Fruit fly (Drosophila melanogaster): Measurements from ENCODE around the gene brk.

brk gene

DNA sequence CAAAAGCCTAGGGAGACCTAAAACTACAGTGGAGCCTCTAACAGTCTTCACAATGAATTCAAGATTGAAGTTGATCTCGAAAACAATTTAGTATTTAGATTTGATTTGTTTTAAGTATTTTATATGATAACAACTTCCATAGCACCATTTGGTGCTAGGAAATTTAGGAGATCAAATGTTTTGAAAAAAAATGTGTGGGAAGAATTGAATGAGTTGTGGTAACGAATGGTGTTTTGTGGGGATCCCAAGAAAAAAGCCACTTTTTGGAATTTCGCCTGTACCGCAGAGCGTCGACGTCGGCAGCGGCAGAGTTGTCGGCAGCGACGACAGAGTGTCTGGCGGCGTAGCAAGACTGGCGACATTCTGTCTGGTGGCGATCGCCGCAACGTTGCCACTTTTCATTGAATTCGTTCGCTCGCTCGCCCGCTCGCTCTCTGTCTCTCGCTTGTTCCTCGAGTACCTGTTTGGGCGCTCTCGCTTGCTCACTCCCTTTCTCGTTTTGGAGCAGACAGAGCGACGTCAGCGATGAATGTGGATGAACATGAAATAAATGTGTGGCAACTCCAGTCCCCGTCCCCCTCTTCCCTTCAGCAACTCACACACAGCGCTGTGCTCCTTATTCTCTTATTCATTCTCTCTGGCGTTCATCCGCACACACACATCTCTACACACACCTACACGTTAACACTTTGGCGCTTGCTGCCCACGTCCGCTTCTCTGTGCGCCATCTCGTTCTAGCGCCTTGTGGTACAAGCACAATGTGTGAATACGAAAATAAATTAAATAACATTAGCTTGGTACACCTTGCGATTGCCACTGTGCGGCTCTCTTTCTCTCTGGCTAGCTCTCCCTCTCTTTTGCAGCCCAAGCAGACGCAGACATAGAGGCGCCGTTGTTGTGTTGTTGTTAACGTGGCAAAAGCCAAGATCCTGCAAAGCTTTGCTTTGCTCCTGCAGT lies 8.1 kb upstream of the brk start (continued):
- no peak for TF ChIP-seq CG4707 (GFP tag; optimal IDR thresholded peaks at IDR 0.05)
- no peak for TF ChIP-seq Ravus (GFP tag; IDR thresholded peaks at IDR 0.05)
- 0 out of 2 replicates have a peak, but pooled peaks have one; percentile 7 for TF ChIP-seq CG6272 (GFP tag; IDR thresholded peaks at IDR 0.05)
- no peak for TF ChIP-seq CG4617 (GFP tag; optimal IDR thresholded peaks at IDR 0.05; ENCODE audit: borderline replicate concordance)
- TF ChIP-seq crol (GFP tag; IDR thresholded peaks at IDR 0.05): peak; percentile 99
- TF ChIP-seq CG11093 (GFP tag; IDR thresholded peaks at IDR 0.05): peak; percentile 53; the same call in 2 of the 3 replicates
- TF ChIP-seq CG10267 (tag; optimal IDR thresholded peaks at IDR 0.05): peak; percentile 15
- no peak for TF ChIP-seq kah (GFP tag; optimal IDR thresholded peaks at IDR 0.05)
- TF ChIP-seq kni (GFP tag; optimal IDR thresholded peaks at IDR 0.05): peak; percentile 91
- TF ChIP-seq CG15073 (GFP tag; optimal IDR thresholded peaks at IDR 0.05): peak; percentile 1
- peak; percentile 87 for TF ChIP-seq Adf1 (GFP tag; IDR thresholded peaks at IDR 0.05)
- peak; percentile 58 for TF ChIP-seq CG1832 (GFP tag; optimal IDR thresholded peaks at IDR 0.05)
- TF ChIP-seq Sox100B (GFP tag; optimal IDR thresholded peaks at IDR 0.05): peak; percentile 51
- peak; percentile 42; the same call in 1 of the 2 replicates for TF ChIP-seq CG14441 (GFP tag; IDR thresholded peaks at IDR 0.05)
- TF ChIP-seq z (GFP tag; IDR thresholded peaks at IDR 0.05): 0 out of 3 replicates have a peak, but pooled peaks have one; percentile 17
- no peak for TF ChIP-seq Lpt (GFP tag; optimal IDR thresholded peaks at IDR 0.05)
- TF ChIP-seq CG9932 (GFP tag; IDR thresholded peaks at IDR 0.05): peak; percentile 58
- 0 out of 3 replicates have a peak, but pooled peaks have one; percentile 9 for TF ChIP-seq CG11560 (tag; IDR thresholded peaks at IDR 0.05)
- peak; percentile 46; the same call in 1 of the 2 replicates for TF ChIP-seq sisA (GFP tag; IDR thresholded peaks at IDR 0.05)
- TF ChIP-seq disco-r (GFP tag; optimal IDR thresholded peaks at IDR 0.05): no peak
- TF ChIP-seq CG15269 (tag; optimal IDR thresholded peaks at IDR 0.05): peak; percentile 66
- TF ChIP-seq CG2120 (GFP tag; optimal IDR thresholded peaks at IDR 0.05): peak; percentile 72
- peak; percentile 18 for TF ChIP-seq cwo (GFP tag; optimal IDR thresholded peaks at IDR 0.05)
- TF ChIP-seq CG12659 (GFP tag; optimal IDR thresholded peaks at IDR 0.05): peak; percentile 37
- TF ChIP-seq Trl (optimal IDR thresholded peaks at IDR 0.05): peak; percentile 70 to 93
- no peak for TF ChIP-seq Trl (GFP tag; optimal IDR thresholded peaks at IDR 0.05)
- TF ChIP-seq CG7556 (GFP tag; optimal IDR thresholded peaks at IDR 0.05): peak; percentile 53
- peak; percentile 5 for TF ChIP-seq CG30431 (GFP tag; optimal IDR thresholded peaks at IDR 0.05)
- TF ChIP-seq amos (GFP tag; IDR thresholded peaks at IDR 0.05; ENCODE audit: partially characterized antibody): 0 out of 2 replicates have a peak, but pooled peaks have one; percentile 15
- peak; percentile 30 for TF ChIP-seq Hsf (GFP tag; optimal IDR thresholded peaks at IDR 0.05)
- 0 out of 3 replicates have a peak, but pooled peaks have one; percentile 24 for TF ChIP-seq otp (GFP tag; IDR thresholded peaks at IDR 0.05)
- TF ChIP-seq yki (optimal IDR thresholded peaks at IDR 0.05): peak; percentile 26
- TF ChIP-seq Dek (tag; optimal IDR thresholded peaks at IDR 0.05): peak; percentile 31
- TF ChIP-seq CG18011 (GFP tag; optimal IDR thresholded peaks at IDR 0.05): peak; percentile 77
- peak; percentile 12 for TF ChIP-seq ATbp (GFP tag; optimal IDR thresholded peaks at IDR 0.05)
- TF ChIP-seq Fer2 (tag; optimal IDR thresholded peaks at IDR 0.05): no peak
- peak; percentile 36; the same call in 1 of the 3 replicates for TF ChIP-seq tgo (GFP tag; IDR thresholded peaks at IDR 0.05)
- TF ChIP-seq ap (GFP tag; IDR thresholded peaks at IDR 0.05): no peak
- TF ChIP-seq E2f1 (GFP tag; IDR thresholded peaks at IDR 0.05): peak; percentile 45
- TF ChIP-seq org-1 (GFP tag; optimal IDR thresholded peaks at IDR 0.05): peak; percentile 37
- TF ChIP-seq NfI (GFP tag; optimal IDR thresholded peaks at IDR 0.05): peak; percentile 43
- no peak for TF ChIP-seq Mes4 (GFP tag; optimal IDR thresholded peaks at IDR 0.05)
- peak; percentile 26 for TF ChIP-seq az2 (GFP tag; optimal IDR thresholded peaks at IDR 0.05)
- no peak for TF ChIP-seq Doc3 (GFP tag; IDR thresholded peaks at IDR 0.05; ENCODE audit: partially characterized antibody)
- TF ChIP-seq BEAF-32 (GFP tag; optimal IDR thresholded peaks at IDR 0.05): no peak
- TF ChIP-seq eve (GFP tag; optimal IDR thresholded peaks at IDR 0.05): no peak
- TF ChIP-seq CG15696 (tag; optimal IDR thresholded peaks at IDR 0.05): peak; percentile 12
- peak; percentile 26 for TF ChIP-seq CG1602 (GFP tag; optimal IDR thresholded peaks at IDR 0.05)
